Worm (Caenorhabditis elegans) whole organism, young adult: Measurements from ENCODE around the gene rpl-33.
A peak's percentile ranks its signal among the peaks of the same experiment; 100 is the strongest.

Source experiments
- B0019.2 ChIP-seq: fragments of 200-800 bp; sonication (Bioruptor generic); conservative IDR thresholded peaks from 2 replicates; pipeline ENCODE4 v1.3.6; 2022; ENCODE audit warnings: missing genetic modification reagents, missing genetic modification characterization, missing compliant biosample characterization
- B0336.3 ChIP-seq: fragments of 200-800 bp; sonication (Bioruptor generic); IDR thresholded peaks from 2 replicates; pipeline ENCODE4 v1.3.6; 2022; ENCODE audit warnings: missing genetic modification characterization, missing compliant biosample characterization
- F23B12.7 ChIP-seq: sonication (generic microtip); optimal IDR thresholded peaks from 2 replicates; lab custom pipeline; 2017; ENCODE audit warnings: missing genetic modification characterization, mild to moderate bottlenecking, missing compliant biosample characterization, antibody characterized with exemption, moderate library complexity; ENCODE audit not compliant: insufficient read depth
- F33H1.4 ChIP-seq: fragments of 200-800 bp; sonication (Bioruptor generic); IDR thresholded peaks from 2 replicates; pipeline ENCODE4 v1.3.6; 2022; ENCODE audit warnings: missing genetic modification reagents, missing genetic modification characterization, missing compliant biosample characterization
- F52B5.7 ChIP-seq: sonication (generic microtip); optimal IDR thresholded peaks from 2 replicates; lab custom pipeline; 2016; ENCODE audit warnings: mild to moderate bottlenecking, missing genetic modification characterization, missing compliant biosample characterization
- F55B11.4 ChIP-seq: sonication (generic microtip); optimal IDR thresholded peaks from 2 replicates; lab custom pipeline; 2016; ENCODE audit warnings: missing compliant biosample characterization, missing genetic modification characterization, borderline replicate concordance; ENCODE audit not compliant: insufficient read depth
- T07F8.4 ChIP-seq: sonication (generic microtip); optimal IDR thresholded peaks from 2 replicates; lab custom pipeline; 2016; ENCODE audit warnings: mild to moderate bottlenecking, missing genetic modification characterization, moderate library complexity, missing compliant biosample characterization
- Y53F4B.3 ChIP-seq: fragments of 200-800 bp; sonication (Bioruptor generic); IDR thresholded peaks from 2 replicates; pipeline ENCODE4 v1.3.6; 2022; ENCODE audit warnings: missing genetic modification reagents, missing genetic modification characterization, missing compliant biosample characterization
- Y67H2A.10 ChIP-seq: fragments of 200-800 bp; sonication (Bioruptor generic); conservative IDR thresholded peaks from 2 replicates; pipeline ENCODE4 v1.3.6; 2022; ENCODE audit warnings: missing genetic modification reagents, missing genetic modification characterization, missing compliant biosample characterization
- Y95B8A.8 ChIP-seq: fragments of 200-800 bp; sonication (Bioruptor generic); IDR thresholded peaks from 2 replicates; pipeline ENCODE4 v1.3.6; 2022; ENCODE audit warnings: missing genetic modification reagents, missing genetic modification characterization, missing compliant biosample characterization
- akir-1 ChIP-seq: fragments of 200-800 bp; sonication (Bioruptor generic); optimal IDR thresholded peaks from 2 replicates; lab custom pipeline; 2018; ENCODE audit warnings: mild to moderate bottlenecking, missing genetic modification characterization, moderate library complexity, missing compliant biosample characterization
- atf-7 ChIP-seq: sonication (generic microtip); optimal IDR thresholded peaks from 2 replicates; lab custom pipeline; 2017; ENCODE audit warnings: mild to moderate bottlenecking, missing genetic modification characterization, missing compliant biosample characterization
- attf-3 ChIP-seq: fragments of 200-800 bp; sonication (Bioruptor generic); conservative IDR thresholded peaks from 2 replicates; pipeline ENCODE4 v1.3.6; 2022; ENCODE audit warnings: missing genetic modification reagents, missing genetic modification characterization, missing compliant biosample characterization
- cebp-1 ChIP-seq, 2 experiments: fragments of 200-800 bp in 1 of 2; sonication (Bioruptor generic) in 1 of 2; sonication (generic microtip) in 1 of 2; IDR thresholded peaks in 1 of 2; optimal IDR thresholded peaks in 1 of 2; 2 replicates each; pipeline versions ENCODE4 v1.3.6 to Lab custom; 2017 to 2022; ENCODE audit warnings: missing compliant biosample characterization in 2 of 2, missing genetic modification characterization in 2 of 2, mild to moderate bottlenecking in 1 of 2, missing genetic modification reagents in 1 of 2, moderate library complexity in 1 of 2
- cebp-2 ChIP-seq: fragments of 200-800 bp; sonication (Bioruptor generic); IDR thresholded peaks from 2 replicates; pipeline ENCODE4 v1.3.6; 2022; ENCODE audit warnings: missing genetic modification characterization, missing compliant biosample characterization
- ceh-100 ChIP-seq: fragments of 200-800 bp; sonication (Bioruptor generic); IDR thresholded peaks from 2 replicates; pipeline ENCODE4 v1.3.6; 2022; ENCODE audit warnings: missing genetic modification reagents, missing genetic modification characterization, missing compliant biosample characterization
- ceh-91 ChIP-seq: fragments of 200-800 bp; sonication (Bioruptor generic); IDR thresholded peaks from 2 replicates; pipeline ENCODE4 v1.3.6; 2022; ENCODE audit warnings: missing genetic modification reagents, missing genetic modification characterization, missing compliant biosample characterization
- chd-7 ChIP-seq: sonication (generic microtip); optimal IDR thresholded peaks from 2 replicates; lab custom pipeline; 2016; ENCODE audit warnings: mild to moderate bottlenecking, missing genetic modification characterization, moderate library complexity, missing compliant biosample characterization
- egl-18 ChIP-seq: fragments of 200-800 bp; sonication (Bioruptor generic); IDR thresholded peaks from 2 replicates; pipeline ENCODE4 v1.3.6; 2022; ENCODE audit warnings: missing genetic modification reagents, missing genetic modification characterization, missing compliant biosample characterization
- ets-4 ChIP-seq: fragments of 200-800 bp; sonication (Bioruptor generic); optimal IDR thresholded peaks from 2 replicates; lab custom pipeline; 2018; ENCODE audit warnings: mild to moderate bottlenecking, missing genetic modification characterization, missing compliant biosample characterization
- gei-17 ChIP-seq: fragments of 200-800 bp; sonication (Bioruptor generic); optimal IDR thresholded peaks from 2 replicates; lab custom pipeline; 2018; ENCODE audit warnings: mild to moderate bottlenecking, missing genetic modification characterization, missing compliant biosample characterization
- him-1 ChIP-seq: sonication (generic microtip); optimal IDR thresholded peaks from 2 replicates; lab custom pipeline; 2016; ENCODE audit warnings: missing genotype, missing genetic modification reagents, missing genetic modification characterization, missing compliant biosample characterization
- hlh-12 ChIP-seq: sonication (generic microtip); optimal IDR thresholded peaks from 2 replicates; lab custom pipeline; 2016; ENCODE audit warnings: missing genetic modification characterization, missing compliant biosample characterization
- hlh-26 ChIP-seq: fragments of 200-800 bp; sonication (Bioruptor generic); conservative IDR thresholded peaks from 2 replicates; pipeline ENCODE4 v1.3.6; 2022; ENCODE audit warnings: missing genetic modification reagents, missing genetic modification characterization, missing compliant biosample characterization
- hsf-1 ChIP-seq: fragments of 200-800 bp; sonication (Bioruptor generic); IDR thresholded peaks from 2 replicates; pipeline ENCODE4 v1.3.6; 2022; ENCODE audit warnings: missing genetic modification reagents, missing genetic modification characterization, missing compliant biosample characterization
- lin-26 ChIP-seq: fragments of 200-800 bp; sonication (Bioruptor generic); IDR thresholded peaks from 2 replicates; pipeline ENCODE4 v1.3.6; 2022; ENCODE audit warnings: missing genetic modification reagents, missing genetic modification characterization, missing compliant biosample characterization
- lin-54 ChIP-seq: fragments of 200-800 bp; sonication (Bioruptor generic); optimal IDR thresholded peaks from 2 replicates; lab custom pipeline; 2018; ENCODE audit warnings: mild to moderate bottlenecking, missing genetic modification characterization, missing compliant biosample characterization
- lir-1 ChIP-seq: fragments of 200-800 bp; sonication (Bioruptor generic); conservative IDR thresholded peaks from 2 replicates; pipeline ENCODE4 v1.3.6; 2022; ENCODE audit warnings: missing genetic modification reagents, missing genetic modification characterization, missing compliant biosample characterization
- lsl-1 ChIP-seq: fragments of 200-800 bp; sonication (Bioruptor generic); optimal IDR thresholded peaks from 2 replicates; lab custom pipeline; 2018; ENCODE audit warnings: mild to moderate bottlenecking, missing genetic modification characterization, moderate library complexity, missing compliant biosample characterization
- madf-6 ChIP-seq: fragments of 200-800 bp; sonication (Bioruptor generic); IDR thresholded peaks from 2 replicates; pipeline ENCODE4 v1.3.6; 2022; ENCODE audit warnings: missing genetic modification reagents, missing genetic modification characterization, missing compliant biosample characterization
- madf-8 ChIP-seq: fragments of 200-800 bp; sonication (Bioruptor generic); conservative IDR thresholded peaks from 2 replicates; pipeline ENCODE4 v1.3.6; 2022; ENCODE audit warnings: missing genetic modification reagents, missing genetic modification characterization, missing compliant biosample characterization
- nfya-1 ChIP-seq: sonication (generic microtip); optimal IDR thresholded peaks from 2 replicates; lab custom pipeline; 2017; ENCODE audit warnings: antibody characterized with exemption, missing compliant biosample characterization, missing genetic modification characterization, borderline replicate concordance; ENCODE audit not compliant: insufficient read depth
- nfyb-1 ChIP-seq: fragments of 200-800 bp; sonication (Bioruptor generic); IDR thresholded peaks from 2 replicates; pipeline ENCODE4 v1.3.6; 2022; ENCODE audit warnings: missing genetic modification reagents, missing genetic modification characterization, missing compliant biosample characterization
- nhr-80 ChIP-seq: sonication (generic microtip); optimal IDR thresholded peaks from 2 replicates; lab custom pipeline; 2016; ENCODE audit warnings: missing genetic modification characterization, missing compliant biosample characterization
- nhr-90 ChIP-seq: sonication (generic microtip); optimal IDR thresholded peaks from 2 replicates; lab custom pipeline; 2016; ENCODE audit warnings: missing genotype, mild to moderate bottlenecking, missing genetic modification characterization, missing compliant biosample characterization
- pbrm-1 ChIP-seq: fragments of 200-800 bp; sonication (Bioruptor generic); IDR thresholded peaks from 2 replicates; pipeline ENCODE4 v1.3.6; 2022; ENCODE audit warnings: missing genetic modification reagents, missing genetic modification characterization, missing compliant biosample characterization
- rcor-1 ChIP-seq: fragments of 200-800 bp; sonication (Bioruptor generic); IDR thresholded peaks from 2 replicates; pipeline ENCODE4 v1.3.6; 2022; ENCODE audit warnings: missing genetic modification reagents, missing genetic modification characterization, missing compliant biosample characterization
- rec-8 ChIP-seq, 2 experiments: sonication (generic microtip); optimal IDR thresholded peaks; 2 replicates each; lab custom pipeline; 2016; ENCODE audit warnings: mild to moderate bottlenecking in 2 of 2, missing genetic modification characterization in 2 of 2, missing genetic modification reagents in 2 of 2, missing genotype in 2 of 2, missing biosample characterization in 1 of 2, missing compliant biosample characterization in 1 of 2, moderate library complexity in 1 of 2
- sea-2 ChIP-seq: fragments of 200-800 bp; sonication (Bioruptor generic); IDR thresholded peaks from 2 replicates; pipeline ENCODE4 v1.3.6; 2022; ENCODE audit warnings: missing genetic modification characterization, missing compliant biosample characterization
- snpc-3.4 ChIP-seq: sonication (generic microtip); optimal IDR thresholded peaks from 2 replicates; lab custom pipeline; 2017; ENCODE audit warnings: missing genetic modification characterization, mild to moderate bottlenecking, missing compliant biosample characterization, antibody characterized with exemption, moderate library complexity, missing genotype, missing genetic modification reagents
- snpc-4 ChIP-seq, 5 experiments: fragments of 150-350 bp in 1 of 5; sonication (generic microtip) in 4 of 5; optimal IDR thresholded peaks; 2 replicates each; lab custom pipeline; 2014 to 2018; ENCODE audit warnings: missing genetic modification characterization in 5 of 5, missing biosample characterization in 3 of 5, antibody characterized with exemption in 2 of 5, mild to moderate bottlenecking in 2 of 5, missing compliant biosample characterization in 2 of 5, missing genotype in 2 of 5, moderate library complexity in 2 of 5, missing genetic modification reagents in 1 of 5
- unc-130 ChIP-seq: sonication (generic microtip); optimal IDR thresholded peaks from 2 replicates; lab custom pipeline; 2016; ENCODE audit warnings: missing genetic modification reagents, missing genetic modification characterization, missing compliant biosample characterization
- xnd-1 ChIP-seq: sonication (generic microtip); optimal IDR thresholded peaks from 2 replicates; lab custom pipeline; 2016; ENCODE audit warnings: missing genotype, missing genetic modification reagents, missing genetic modification characterization, missing compliant biosample characterization
- zim-3 ChIP-seq: sonication (generic microtip); optimal IDR thresholded peaks from 2 replicates; lab custom pipeline; 2017; ENCODE audit warnings: mild to moderate bottlenecking, missing genetic modification characterization, moderate library complexity, missing compliant biosample characterization
- ztf-18 ChIP-seq: sonication (generic microtip); optimal IDR thresholded peaks from 2 replicates; lab custom pipeline; 2016; ENCODE audit warnings: missing genotype, mild to moderate bottlenecking, missing genetic modification characterization, missing compliant biosample characterization
- ztf-28 ChIP-seq: fragments of 200-800 bp; sonication (Bioruptor generic); IDR thresholded peaks from 2 replicates; pipeline ENCODE4 v1.3.6; 2022; ENCODE audit warnings: missing genetic modification reagents, missing genetic modification characterization, missing compliant biosample characterization
- ztf-3 ChIP-seq: fragments of 200-800 bp; sonication (Bioruptor generic); optimal IDR thresholded peaks from 2 replicates; lab custom pipeline; 2018; ENCODE audit warnings: mild to moderate bottlenecking, missing genetic modification characterization, missing compliant biosample characterization

Gene rpl-33

DNA sequence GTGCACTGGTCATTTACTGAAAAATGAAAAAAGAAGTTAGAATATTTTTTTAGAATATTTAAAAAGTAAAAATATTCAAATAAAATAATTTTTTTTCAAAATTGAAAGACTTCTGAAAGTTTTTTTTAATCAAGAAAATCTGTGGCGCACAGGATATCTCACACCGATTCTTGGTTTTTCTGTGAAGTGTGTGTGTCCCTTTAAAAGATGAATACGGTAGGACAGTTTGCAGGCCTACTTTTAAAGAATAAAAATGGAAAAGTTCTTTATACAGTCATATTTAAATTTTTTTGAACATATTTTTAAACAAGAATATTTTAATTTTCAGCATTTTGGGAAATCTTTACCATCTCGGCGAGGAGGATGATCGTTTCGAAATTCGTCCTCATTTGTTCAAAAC, 6.8 kb upstream of the rpl-33 start, which contains the start of gene mct-5 (continued):
- TF ChIP-seq unc-130 (GFP tag; lab: Kevin White, UChicago) (no peak), hlh-26 (GFP tag; lab: Robert Waterston, UW) (no peak), lir-1 (GFP tag; lab: Robert Waterston, UW) (no peak), B0336.3 (GFP tag; lab: Robert Waterston, UW) (no peak), chd-7 (tag; lab: Kevin White, UChicago) (no peak), ets-4 (GFP tag; lab: Kevin White, UChicago) (no peak), F33H1.4 (GFP tag; lab: Robert Waterston, UW) (peak; percentile 58), pbrm-1 (no peak), snpc-4 (GFP tag; optimal IDR thresholded peaks at IDR 0.05; lab: Kevin White, UChicago) (no peak), snpc-4 (tag; optimal IDR thresholded peaks at IDR 0.05; lab: Kevin White, UChicago) (no peak), attf-3 (no peak), ztf-3 (no peak), B0019.2 (no peak), nfyb-1 (GFP tag; lab: Robert Waterston, UW) (no peak), akir-1 (GFP tag; lab: Kevin White, UChicago) (no peak), T07F8.4 (tag; lab: Kevin White, UChicago) (no peak), madf-6 (GFP tag; lab: Robert Waterston, UW) (peak; percentile 99), rcor-1 (GFP tag; lab: Robert Waterston, UW) (no peak), rec-8 (tag; optimal IDR thresholded peaks at IDR 0.05; lab: Kevin White, UChicago) (no peak), ztf-18 (tag; lab: Kevin White, UChicago) (no peak), lin-26 (GFP tag; lab: Robert Waterston, UW) (no peak), F52B5.7 (no peak), F55B11.4 (tag; lab: Kevin White, UChicago) (no peak), F23B12.7 (no peak), atf-7 (no peak), snpc-3.4 (tag; lab: Kevin White, UChicago) (peak; percentile 11), lin-54 (no peak), Y95B8A.8 (GFP tag; lab: Robert Waterston, UW) (no peak), nfya-1 (tag; lab: Kevin White, UChicago) (no peak), egl-18 (GFP tag; lab: Robert Waterston, UW) (no peak), xnd-1 (tag; lab: Kevin White, UChicago) (peak; percentile 88), nhr-80 (tag; lab: Kevin White, UChicago) (no peak), Y67H2A.10 (GFP tag; lab: Robert Waterston, UW) (no peak), nhr-90 (tag; lab: Kevin White, UChicago) (no peak), cebp-2 (GFP tag; lab: Robert Waterston, UW) (no peak), hlh-12 (tag; lab: Kevin White, UChicago) (no peak), ztf-28 (GFP tag; lab: Robert Waterston, UW) (no peak), lsl-1 (GFP tag; lab: Kevin White, UChicago) (peak; percentile 89), ceh-91 (GFP tag; lab: Robert Waterston, UW) (0 out of 2 replicates have a peak, but pooled peaks have one; percentile 8), zim-3 (no peak), cebp-1 (GFP tag; IDR thresholded peaks at IDR 0.05; lab: Robert Waterston, UW) (no peak), cebp-1 (tag; optimal IDR thresholded peaks at IDR 0.05; lab: Kevin White, UChicago) (no peak), him-1 (tag; lab: Kevin White, UChicago) (peak; percentile 21), gei-17 (GFP tag; lab: Kevin White, UChicago) (no peak), sea-2 (no peak), hsf-1 (GFP tag; lab: Robert Waterston, UW) (no peak), madf-8 (GFP tag; lab: Robert Waterston, UW) (peak; percentile 98), Y53F4B.3 (no peak), ceh-100 (no peak)
